Fruit fly (Drosophila melanogaster) whole organism, adult: Measurements from ENCODE around the gene PGRP-LC.
A peak's percentile ranks its signal among the peaks of the same experiment; 100 is the strongest.

ENCODE experiments used
- CG14711 ChIP-seq: fragments of 200-800 bp; sonication (Bioruptor generic); optimal IDR thresholded peaks from 2 replicates; lab custom pipeline; 2018; ENCODE audit warnings: missing biosample characterization, mild to moderate bottlenecking, missing genetic modification characterization, moderate library complexity
- CG33017 ChIP-seq: fragments of 200-800 bp; sonication (Bioruptor generic); optimal IDR thresholded peaks from 2 replicates; lab custom pipeline; 2018; ENCODE audit warnings: missing biosample characterization, mild to moderate bottlenecking, missing genetic modification characterization, moderate library complexity
- CG7101 ChIP-seq: fragments of 200-800 bp; sonication (Bioruptor generic); optimal IDR thresholded peaks from 2 replicates; lab custom pipeline; 2018; ENCODE audit warnings: missing biosample characterization, mild to moderate bottlenecking, missing genetic modification characterization, moderate library complexity
- Clk ChIP-seq: fragments of 200-800 bp; sonication (Bioruptor generic); optimal IDR thresholded peaks from 2 replicates; lab custom pipeline; 2017; ENCODE audit warnings: missing biosample characterization, missing genetic modification characterization
- Mnt ChIP-seq: fragments of 200-800 bp; sonication (Bioruptor generic); optimal IDR thresholded peaks from 2 replicates; lab custom pipeline; 2016; ENCODE audit warnings: missing biosample characterization, mild to moderate bottlenecking, missing genetic modification characterization
- cic ChIP-seq: fragments of 200-800 bp; sonication (Bioruptor generic); optimal IDR thresholded peaks from 2 replicates; lab custom pipeline; 2017; ENCODE audit warnings: missing biosample characterization, mild to moderate bottlenecking, missing genetic modification characterization, moderate library complexity
- kay ChIP-seq: fragments of 200-800 bp; sonication (Bioruptor generic); peaks from one replicate; lab custom pipeline; 2016; ENCODE audit warnings: missing biosample characterization, missing genetic modification characterization, borderline replicate concordance

DNA sequence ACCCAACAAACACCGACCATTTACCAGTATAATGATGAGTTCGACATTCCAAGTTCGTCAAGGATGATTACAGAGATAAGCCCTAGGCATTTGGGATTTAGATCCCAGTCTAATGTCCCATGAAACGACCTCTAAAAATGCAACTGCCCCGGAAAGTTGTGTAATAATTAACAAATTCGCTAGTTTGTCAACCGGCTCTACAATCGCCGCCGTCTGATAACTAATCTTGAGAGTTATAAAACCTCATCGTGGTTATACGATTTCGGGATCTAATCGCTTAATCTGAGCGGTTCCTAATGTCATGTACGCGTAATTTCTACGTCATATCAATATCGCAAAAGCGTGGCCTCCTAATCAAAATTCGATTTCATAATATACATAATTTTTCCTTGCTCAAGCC is 16.9 kb downstream of the PGRP-LC start:
- TF ChIP-seq Mnt (GFP tag; lab: Kevin White, UChicago) (peak; percentile 3), Clk (no peak), CG7101 (tag; lab: Kevin White, UChicago) (no peak), CG14711 (tag; lab: Kevin White, UChicago) (no peak), kay (peak; percentile 83), cic (peak; percentile 57), CG33017 (tag; lab: Kevin White, UChicago) (no peak)
